Fruit fly (Drosophila melanogaster) whole organism, prepupa: ENCODE measurements around the gene srp.
A peak's percentile ranks its signal among the peaks of the same experiment; 100 is the strongest.

Experiments used
- Blimp-1 ChIP-seq: fragments of 200-800 bp; sonication (Bioruptor generic); optimal IDR thresholded peaks from 3 replicates; lab custom pipeline; 2017; ENCODE audit warnings: missing biosample characterization, missing genetic modification characterization, mild to moderate bottlenecking, moderate library complexity, missing genetic modification reagents
- CG10669 ChIP-seq: fragments of 200-800 bp; sonication (Bioruptor generic); optimal IDR thresholded peaks from 3 replicates; lab custom pipeline; 2018; ENCODE audit warnings: missing biosample characterization, mild to moderate bottlenecking, missing genetic modification characterization, moderate library complexity
- CG11294 ChIP-seq: fragments of 200-800 bp; sonication (Bioruptor generic); IDR thresholded peaks from 2 replicates; pipeline ENCODE4 v1.3.6; 2022; ENCODE audit warnings: missing biosample characterization, missing genetic modification characterization
- CG11762 ChIP-seq: fragments of 200-800 bp; sonication (Bioruptor generic); optimal IDR thresholded peaks from 3 replicates; lab custom pipeline; 2016; ENCODE audit warnings: missing biosample characterization, missing genetic modification characterization; ENCODE audit not compliant: insufficient read depth
- CG15336 ChIP-seq: fragments of 200-800 bp; sonication (Bioruptor generic); IDR thresholded peaks from 2 replicates; pipeline ENCODE4 v1.3.6; 2022; ENCODE audit warnings: missing biosample characterization, missing genetic modification characterization
- CG16779 ChIP-seq: fragments of 200-800 bp; sonication (Bioruptor generic); optimal IDR thresholded peaks from 3 replicates; lab custom pipeline; 2017; ENCODE audit warnings: missing biosample characterization, mild to moderate bottlenecking, missing genetic modification characterization
- CG31627 ChIP-seq: fragments of 200-800 bp; sonication (Bioruptor generic); optimal IDR thresholded peaks from 3 replicates; lab custom pipeline; 2016; ENCODE audit warnings: missing biosample characterization, missing genetic modification characterization
- CG32006 ChIP-seq: fragments of 200-800 bp; sonication (Bioruptor generic); optimal IDR thresholded peaks from 3 replicates; lab custom pipeline; 2017; ENCODE audit warnings: missing biosample characterization, mild to moderate bottlenecking, missing genetic modification characterization
- CG34406 ChIP-seq: fragments of 200-800 bp; sonication (Bioruptor generic); optimal IDR thresholded peaks from 3 replicates; lab custom pipeline; 2016; ENCODE audit warnings: missing biosample characterization, missing genetic modification characterization
- CG3919 ChIP-seq: fragments of 200-800 bp; sonication (Bioruptor generic); optimal IDR thresholded peaks from 3 replicates; lab custom pipeline; 2016; ENCODE audit warnings: missing biosample characterization, missing genetic modification characterization
- CG6163 ChIP-seq: fragments of 200-800 bp; sonication (Bioruptor generic); IDR thresholded peaks from 3 replicates; pipeline ENCODE4 v1.3.6; 2022; ENCODE audit warnings: missing biosample characterization, missing genetic modification characterization
- CG6792 ChIP-seq: fragments of 200-800 bp; sonication (Bioruptor generic); optimal IDR thresholded peaks from 3 replicates; lab custom pipeline; 2016; ENCODE audit warnings: missing biosample characterization, missing genetic modification characterization
- CG7368 ChIP-seq: fragments of 200-800 bp; sonication (Bioruptor generic); optimal IDR thresholded peaks from 3 replicates; lab custom pipeline; 2016; ENCODE audit warnings: missing biosample characterization, missing genetic modification characterization
- CG8119 ChIP-seq: fragments of 200-800 bp; sonication (Bioruptor generic); IDR thresholded peaks from 3 replicates; pipeline ENCODE4 v1.3.6; 2022; ENCODE audit warnings: missing biosample characterization, missing genetic modification characterization
- CG8319 ChIP-seq: fragments of 200-800 bp; sonication (Bioruptor generic); optimal IDR thresholded peaks from 3 replicates; lab custom pipeline; 2016; ENCODE audit warnings: missing biosample characterization, missing genetic modification characterization
- CG9139 ChIP-seq: fragments of 200-800 bp; sonication (Bioruptor generic); optimal IDR thresholded peaks from 3 replicates; lab custom pipeline; 2017; ENCODE audit warnings: missing biosample characterization, mild to moderate bottlenecking, missing genetic modification characterization
- Eip75B ChIP-seq: fragments of 200-800 bp; sonication (Bioruptor generic); optimal IDR thresholded peaks from 3 replicates; lab custom pipeline; 2016; ENCODE audit warnings: missing biosample characterization, missing genetic modification characterization
- Eip78C ChIP-seq: fragments of 200-800 bp; sonication (Bioruptor generic); peaks from one replicate; lab custom pipeline; 2016; ENCODE audit warnings: missing biosample characterization, missing genetic modification characterization
- Eip93F ChIP-seq: fragments of 200-800 bp; sonication (Bioruptor generic); optimal IDR thresholded peaks from 2 replicates; lab custom pipeline; 2016; ENCODE audit warnings: missing biosample characterization, mild to moderate bottlenecking, missing genetic modification characterization
- Ets96B ChIP-seq: fragments of 200-800 bp; optimal IDR thresholded peaks from 2 replicates; lab custom pipeline; 2019; ENCODE audit warnings: missing biosample characterization, mild to moderate bottlenecking, missing genetic modification characterization, moderate library complexity
- Hr38 ChIP-seq: sonication (Bioruptor generic); optimal IDR thresholded peaks from 2 replicates; lab custom pipeline; 2016; ENCODE audit warnings: missing biosample characterization, missing genetic modification characterization
- Hr4 ChIP-seq: fragments of 200-800 bp; sonication (Bioruptor generic); optimal IDR thresholded peaks from 3 replicates; lab custom pipeline; 2016; ENCODE audit warnings: missing biosample characterization, missing genetic modification characterization
- Lpt ChIP-seq: fragments of 200-800 bp; sonication (Bioruptor generic); optimal IDR thresholded peaks from 3 replicates; lab custom pipeline; 2016; ENCODE audit warnings: missing biosample characterization, missing genetic modification characterization
- Met ChIP-seq: fragments of 200-800 bp; sonication (Bioruptor generic); optimal IDR thresholded peaks from 3 replicates; lab custom pipeline; 2016; ENCODE audit warnings: missing biosample characterization, missing genetic modification characterization
- OdsH ChIP-seq: fragments of 200-800 bp; sonication (Bioruptor generic); optimal IDR thresholded peaks from 3 replicates; lab custom pipeline; 2016; ENCODE audit warnings: missing biosample characterization, missing genetic modification characterization
- Smox ChIP-seq: fragments of 200-800 bp; sonication (Bioruptor generic); optimal IDR thresholded peaks from 3 replicates; lab custom pipeline; 2016; ENCODE audit warnings: missing biosample characterization, missing genetic modification characterization
- Sox14 ChIP-seq: fragments of 200-800 bp; sonication (Bioruptor generic); optimal IDR thresholded peaks from 3 replicates; lab custom pipeline; 2016; ENCODE audit warnings: missing biosample characterization, missing genetic modification characterization
- achi ChIP-seq: fragments of 200-800 bp; sonication (Bioruptor generic); optimal IDR thresholded peaks from 3 replicates; lab custom pipeline; 2016; ENCODE audit warnings: missing biosample characterization, missing genetic modification characterization
- acj6 ChIP-seq: fragments of 200-800 bp; sonication (Bioruptor generic); optimal IDR thresholded peaks from 3 replicates; lab custom pipeline; 2016; ENCODE audit warnings: missing biosample characterization, missing genetic modification characterization
- cyc ChIP-seq: fragments of 200-800 bp; sonication (Bioruptor generic); optimal IDR thresholded peaks from 3 replicates; lab custom pipeline; 2016; ENCODE audit warnings: missing biosample characterization, missing genetic modification characterization
- dac ChIP-seq: fragments of 200-800 bp; sonication (Bioruptor generic); optimal IDR thresholded peaks from 2 replicates; lab custom pipeline; 2017; ENCODE audit warnings: missing biosample characterization, mild to moderate bottlenecking, missing genetic modification characterization
- eg ChIP-seq: fragments of 200-800 bp; sonication (Bioruptor generic); IDR thresholded peaks from 3 replicates; pipeline ENCODE4 v1.3.6; 2022; ENCODE audit warnings: missing biosample characterization, missing genetic modification characterization
- fd59A ChIP-seq: fragments of 200-800 bp; sonication (Bioruptor generic); optimal IDR thresholded peaks from 2 replicates; lab custom pipeline; 2017; ENCODE audit warnings: missing biosample characterization, mild to moderate bottlenecking, missing genetic modification characterization, missing genetic modification reagents
- fd85E ChIP-seq: fragments of 200-800 bp; sonication (Bioruptor generic); optimal IDR thresholded peaks from 3 replicates; lab custom pipeline; 2016; ENCODE audit warnings: missing biosample characterization, missing genetic modification characterization
- fkh ChIP-seq: fragments of 200-800 bp; sonication (Bioruptor generic); optimal IDR thresholded peaks from 3 replicates; lab custom pipeline; 2017; ENCODE audit warnings: missing biosample characterization, mild to moderate bottlenecking, missing genetic modification characterization, moderate library complexity
- lz ChIP-seq: fragments of 200-800 bp; sonication (Bioruptor generic); optimal IDR thresholded peaks from 3 replicates; lab custom pipeline; 2016; ENCODE audit warnings: missing biosample characterization, missing genetic modification characterization
- net ChIP-seq: fragments of 200-800 bp; sonication (Bioruptor generic); optimal IDR thresholded peaks from 3 replicates; lab custom pipeline; 2016; ENCODE audit warnings: missing biosample characterization, missing genetic modification characterization
- ss ChIP-seq, 2 experiments: fragments of 200-800 bp; sonication (Bioruptor generic); optimal IDR thresholded peaks; 2 replicates in 1 of 2; 3 replicates in 1 of 2; lab custom pipeline; 2017 to 2018; ENCODE audit warnings: mild to moderate bottlenecking in 2 of 2, missing biosample characterization in 2 of 2, missing genetic modification characterization in 2 of 2, moderate library complexity in 1 of 2
- svp ChIP-seq: fragments of 200-800 bp; sonication (Bioruptor generic); peaks from one replicate; lab custom pipeline; 2016; ENCODE audit warnings: missing biosample characterization, missing genetic modification characterization
- vri ChIP-seq: fragments of 200-800 bp; sonication (Bioruptor generic); optimal IDR thresholded peaks from 3 replicates; lab custom pipeline; 2016; ENCODE audit warnings: missing biosample characterization, mild to moderate bottlenecking, missing genetic modification characterization

Gene srp

DNA sequence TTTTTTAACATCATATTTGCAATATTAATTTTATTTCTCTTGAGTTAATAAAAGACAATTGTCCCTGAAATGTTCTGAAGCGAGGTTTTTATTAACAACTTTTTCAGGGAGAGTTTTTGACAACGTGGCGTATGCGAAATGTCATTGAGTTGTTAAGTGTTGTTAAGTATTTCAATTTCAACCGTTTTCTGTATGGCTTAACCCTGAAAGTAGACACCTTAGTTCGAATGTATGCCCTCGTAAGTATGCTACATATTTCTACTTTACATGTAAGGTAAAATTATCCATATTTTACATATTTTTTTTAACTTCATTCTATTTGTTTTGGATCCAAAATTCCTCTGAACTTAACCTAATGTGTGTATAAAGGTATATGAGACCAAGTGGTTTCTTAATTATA lies 18.1 kb downstream of the srp start (continued):
- TF ChIP-seq CG3919 (GFP tag; lab: Kevin White, UChicago) (no peak), CG9139 (GFP tag; lab: Kevin White, UChicago) (no peak), CG11762 (GFP tag; lab: Kevin White, UChicago) (no peak), acj6 (GFP tag; lab: Kevin White, UChicago) (no peak), Smox (GFP tag; lab: Kevin White, UChicago) (no peak), Sox14 (GFP tag; lab: Kevin White, UChicago) (no peak)

DNA sequence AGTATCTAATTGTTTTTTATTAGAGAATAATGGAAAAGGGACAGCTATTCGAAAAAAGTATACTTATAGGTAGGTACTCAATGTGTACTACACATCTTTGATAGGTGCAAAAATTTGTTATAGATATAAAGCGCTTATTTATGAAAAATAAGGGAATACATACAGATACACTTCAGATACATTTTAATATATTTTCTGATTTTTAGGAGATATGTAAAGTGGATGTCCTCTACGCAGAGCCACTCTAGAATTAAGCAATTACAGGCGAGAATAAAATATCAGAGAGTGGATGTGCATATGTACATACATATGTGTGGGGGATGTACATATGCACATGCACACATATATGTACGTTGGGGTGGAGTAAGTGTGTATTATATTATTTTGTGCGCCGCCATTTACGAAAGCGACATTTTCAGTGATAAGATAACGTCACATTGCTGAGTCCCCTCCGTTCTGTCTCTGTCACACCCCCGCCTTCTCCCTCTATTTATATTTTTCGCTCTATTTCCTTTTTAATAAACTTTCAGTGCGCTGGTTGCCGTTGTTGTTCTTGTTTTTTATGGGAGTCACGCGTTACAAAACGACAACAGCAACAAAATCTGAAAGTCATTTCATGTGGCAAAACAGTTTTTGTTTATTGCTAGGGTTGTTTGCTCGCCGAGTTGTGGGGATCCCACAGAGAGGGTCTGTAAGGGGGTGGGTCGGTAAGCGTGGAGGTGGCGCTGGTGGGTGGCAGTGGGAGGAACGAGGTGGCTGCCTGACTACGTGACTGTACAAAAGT lies 18.9 kb downstream of the srp start:
- TF ChIP-seq CG8119 (0 out of 3 replicates have a peak, but pooled peaks have one; percentile 34), CG11294 (no peak), CG15336 (GFP tag; lab: Robert Waterston, UW) (0 out of 2 replicates have a peak, but pooled peaks have one; percentile 14), vri (peak; percentile 61), Eip93F (peak; percentile 61), Blimp-1 (GFP tag; lab: Kevin White, UChicago) (no peak), CG8319 (no peak), CG32006 (GFP tag; lab: Kevin White, UChicago) (no peak), Met (GFP tag; lab: Kevin White, UChicago) (peak; percentile 9), eg (GFP tag; lab: Robert Waterston, UW) (0 out of 3 replicates have a peak, but pooled peaks have one; percentile 6), fkh (GFP tag; lab: Kevin White, UChicago) (peak; percentile 90), fd59A (GFP tag; lab: Kevin White, UChicago) (no peak), ss (GFP tag; optimal IDR thresholded peaks at IDR 0.05; lab: Kevin White, UChicago) (peak in 1 of 2 experiments; percentile 6), Eip78C (GFP tag; lab: Kevin White, UChicago) (peak; percentile 58), fd85E (GFP tag; lab: Kevin White, UChicago) (no peak), CG16779 (tag; lab: Kevin White, UChicago) (peak; percentile 23), svp (GFP tag; lab: Kevin White, UChicago) (peak; percentile 62), CG6163 (GFP tag; lab: Robert Waterston, UW) (peak; percentile 22; the same call in 1 of the 3 replicates)

dm6 chr3R:16005943-16006342 lies 20.0 kb downstream of the srp start:
- TF ChIP-seq fkh (GFP tag; lab: Kevin White, UChicago): peak; percentile 81
- no peak for TF ChIP-seq net
- TF ChIP-seq dac: no peak
- TF ChIP-seq, all 60 proteins: peak for 1

- TF ChIP-seq fkh (GFP tag; lab: Kevin White, UChicago): peak; percentile 91
- TF ChIP-seq Eip78C (GFP tag; lab: Kevin White, UChicago): peak; percentile 7
- TF ChIP-seq svp (GFP tag; lab: Kevin White, UChicago): peak; percentile 63
- no peak for TF ChIP-seq lz (GFP tag; lab: Kevin White, UChicago)
- TF ChIP-seq OdsH (GFP tag; lab: Kevin White, UChicago): no peak
Measured at dm6 chr3R:16006806-16007556, 21.0 kb downstream of the srp start.

DNA sequence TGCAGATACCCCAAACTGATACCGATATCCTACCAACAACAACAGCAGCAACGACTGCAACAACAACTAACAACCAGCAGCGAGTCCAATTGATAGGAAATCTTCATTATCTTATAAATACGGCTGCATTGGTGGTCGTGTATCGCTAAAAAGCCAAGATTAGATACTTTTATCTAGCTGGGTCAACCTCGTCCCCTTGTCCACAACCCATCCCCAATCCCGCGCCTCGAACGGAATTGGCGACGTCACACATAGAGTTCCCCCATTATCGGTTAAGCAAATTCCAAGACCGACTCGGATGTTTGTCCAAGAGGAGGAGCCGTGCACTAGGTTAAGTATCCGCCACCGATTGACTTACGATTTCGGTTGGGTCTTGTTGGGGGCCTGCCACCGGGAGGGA lies 22.3 kb downstream of the srp start:
- TF ChIP-seq fkh (GFP tag; lab: Kevin White, UChicago): peak; percentile 27
- no peak for TF ChIP-seq net

dm6 chr3R:16009030-16009429 lies 23.1 kb downstream of the srp start, which contains the start of gene GATAe:
GATAe (plus strand) TSS chr3R:16009105.
- TF ChIP-seq Lpt (GFP tag; lab: Kevin White, UChicago) (no peak), CG6792 (GFP tag; lab: Kevin White, UChicago) (no peak), vri (peak; percentile 49), CG31627 (no peak), CG7368 (GFP tag; lab: Kevin White, UChicago) (no peak), CG10669 (GFP tag; lab: Kevin White, UChicago) (no peak), achi (GFP tag; lab: Kevin White, UChicago) (no peak), cyc (GFP tag; lab: Kevin White, UChicago) (no peak), Hr38 (no peak), Ets96B (tag; lab: Kevin White, UChicago) (no peak), ss (GFP tag; optimal IDR thresholded peaks at IDR 0.05; lab: Kevin White, UChicago) (no peak), CG11294 (no peak), Sox14 (GFP tag; lab: Kevin White, UChicago) (peak; percentile 3), CG34406 (GFP tag; lab: Kevin White, UChicago) (no peak), Eip75B (GFP tag; lab: Kevin White, UChicago) (no peak), Hr4 (GFP tag; lab: Kevin White, UChicago) (no peak), CG11762 (GFP tag; lab: Kevin White, UChicago) (no peak)
